Fruit fly (Drosophila melanogaster): Measurements from ENCODE around the gene CD98hc.

Gene CD98hc

dm6 chr3R:7978379-7979009 is at the start of gene CD98hc, which contains the start of gene Os-C:
TSS of gene CD98hc (minus strand) at chr3R:7978428.
TSS of gene Os-C (plus strand) at chr3R:7978959.
- TF ChIP-seq ttk (optimal IDR thresholded peaks at IDR 0.05) (no peak), Sin3A (optimal IDR thresholded peaks at IDR 0.05) (no peak), insv (optimal IDR thresholded peaks at IDR 0.05) (no peak), h (optimal IDR thresholded peaks at IDR 0.05) (no peak), psq (optimal IDR thresholded peaks at IDR 0.05) (no peak), Myc (optimal IDR thresholded peaks at IDR 0.05) (no peak)

- TF ChIP-seq Sin3A (optimal IDR thresholded peaks at IDR 0.05): no peak
- no peak for TF ChIP-seq Myc (optimal IDR thresholded peaks at IDR 0.05)
- TF ChIP-seq insv (optimal IDR thresholded peaks at IDR 0.05): no peak
- no peak for TF ChIP-seq ttk (optimal IDR thresholded peaks at IDR 0.05)
Observed at dm6 chr3R:8027203-8027688, 49.0 kb upstream of the CD98hc start.

- TF ChIP-seq psq (optimal IDR thresholded peaks at IDR 0.05) (no peak), Sin3A (optimal IDR thresholded peaks at IDR 0.05) (no peak), Myc (optimal IDR thresholded peaks at IDR 0.05) (no peak), insv (optimal IDR thresholded peaks at IDR 0.05) (no peak), ttk (optimal IDR thresholded peaks at IDR 0.05) (no peak), h (optimal IDR thresholded peaks at IDR 0.05) (no peak)
Observed at dm6 chr3R:8026515-8026914, 48.3 kb upstream of the CD98hc start.

dm6 chr3R:8013121-8014009 is 35.1 kb upstream of the CD98hc start, which contains the start of the genes CG10435 and Pbp95:
TSS of gene CG10435 (minus strand) at chr3R:8013201.
TSS of gene Pbp95 (plus strand) at chr3R:8013791.
- TF ChIP-seq ttk (optimal IDR thresholded peaks at IDR 0.05): no peak
- no peak for TF ChIP-seq h (optimal IDR thresholded peaks at IDR 0.05)
- TF ChIP-seq Myc (optimal IDR thresholded peaks at IDR 0.05): no peak
- TF ChIP-seq Sin3A (optimal IDR thresholded peaks at IDR 0.05): no peak
- TF ChIP-seq psq (optimal IDR thresholded peaks at IDR 0.05): no peak
- TF ChIP-seq insv (optimal IDR thresholded peaks at IDR 0.05): no peak

- TF ChIP-seq Myc (optimal IDR thresholded peaks at IDR 0.05) (no peak), h (optimal IDR thresholded peaks at IDR 0.05) (no peak), insv (optimal IDR thresholded peaks at IDR 0.05) (no peak), Sin3A (optimal IDR thresholded peaks at IDR 0.05) (no peak), psq (optimal IDR thresholded peaks at IDR 0.05) (no peak), ttk (optimal IDR thresholded peaks at IDR 0.05) (no peak)
Observed at dm6 chr3R:8009080-8009620, 30.9 kb upstream of the CD98hc start, which contains the start of the genes CG11052 and CG3223. TSS of gene CG11052 (minus strand) at chr3R:8009297. TSS of gene CG3223 (plus strand) at chr3R:8009400.

- TF ChIP-seq psq (optimal IDR thresholded peaks at IDR 0.05) (no peak), insv (optimal IDR thresholded peaks at IDR 0.05) (no peak), Myc (optimal IDR thresholded peaks at IDR 0.05) (no peak), ttk (optimal IDR thresholded peaks at IDR 0.05) (no peak), Sin3A (optimal IDR thresholded peaks at IDR 0.05) (no peak), h (optimal IDR thresholded peaks at IDR 0.05) (no peak)
Observed at dm6 chr3R:8007595-8008255, 29.5 kb upstream of the CD98hc start, which contains the start of gene CG2767. TSS of gene CG2767 (minus strand) at chr3R:8008110.

- TF ChIP-seq Sin3A (optimal IDR thresholded peaks at IDR 0.05) (no peak), psq (optimal IDR thresholded peaks at IDR 0.05) (no peak), h (optimal IDR thresholded peaks at IDR 0.05) (no peak), Myc (optimal IDR thresholded peaks at IDR 0.05) (no peak), ttk (optimal IDR thresholded peaks at IDR 0.05) (no peak), insv (optimal IDR thresholded peaks at IDR 0.05) (no peak)
Observed at dm6 chr3R:8001074-8001669, 22.9 kb upstream of the CD98hc start, which contains the start of the genes Kmn2 and CG2698. TSS of gene Kmn2 (minus strand) at chr3R:8001309. TSS of gene CG2698 (plus strand) at chr3R:8001562.

dm6 chr3R:7999530-8000116 is 21.4 kb upstream of the CD98hc start, which contains the start of gene PIG-H:
TSS of gene PIG-H (plus strand) at chr3R:7999832.
- TF ChIP-seq h (optimal IDR thresholded peaks at IDR 0.05) (no peak), insv (optimal IDR thresholded peaks at IDR 0.05) (no peak), psq (optimal IDR thresholded peaks at IDR 0.05) (no peak)

dm6 chr3R:7998778-7999177 is 20.6 kb upstream of the CD98hc start:
- TF ChIP-seq ttk (optimal IDR thresholded peaks at IDR 0.05): no peak
- TF ChIP-seq Myc (optimal IDR thresholded peaks at IDR 0.05): no peak
- TF ChIP-seq psq (optimal IDR thresholded peaks at IDR 0.05): no peak
- TF ChIP-seq h (optimal IDR thresholded peaks at IDR 0.05): no peak
- TF ChIP-seq insv (optimal IDR thresholded peaks at IDR 0.05): no peak
- no peak for TF ChIP-seq Sin3A (optimal IDR thresholded peaks at IDR 0.05)

- no peak for TF ChIP-seq h (optimal IDR thresholded peaks at IDR 0.05)
- no peak for TF ChIP-seq Myc (optimal IDR thresholded peaks at IDR 0.05)
- no peak for TF ChIP-seq Sin3A (optimal IDR thresholded peaks at IDR 0.05)
Observed at dm6 chr3R:7995722-7996121, 17.5 kb upstream of the CD98hc start, which contains the start of gene Elovl7. TSS of gene Elovl7 (minus strand) at chr3R:7995852.

dm6 chr3R:7994629-7995028 is 16.4 kb upstream of the CD98hc start:
- TF ChIP-seq insv (optimal IDR thresholded peaks at IDR 0.05): no peak
- no peak for TF ChIP-seq Myc (optimal IDR thresholded peaks at IDR 0.05)
- no peak for TF ChIP-seq Sin3A (optimal IDR thresholded peaks at IDR 0.05)
- TF ChIP-seq psq (optimal IDR thresholded peaks at IDR 0.05): no peak
- no peak for TF ChIP-seq ttk (optimal IDR thresholded peaks at IDR 0.05)
- no peak for TF ChIP-seq h (optimal IDR thresholded peaks at IDR 0.05)
